Worm (Caenorhabditis elegans) whole organism, young adult: ENCODE results near the gene B0334.5.

Source experiments
- B0035.1 ChIP-seq: sonication (generic microtip); optimal IDR thresholded peaks from 2 replicates; lab custom pipeline; 2016; ENCODE audit warnings: missing genetic modification characterization, mild to moderate bottlenecking, missing compliant biosample characterization, missing genotype, missing genetic modification reagents
- D2030.7 ChIP-seq: fragments of 200-800 bp; sonication (Bioruptor generic); IDR thresholded peaks from 2 replicates; pipeline ENCODE4 v1.3.6; 2022; ENCODE audit warnings: missing genetic modification reagents, missing genetic modification characterization, missing compliant biosample characterization
- F22D6.2 ChIP-seq: sonication (generic microtip); optimal IDR thresholded peaks from 2 replicates; lab custom pipeline; 2016; ENCODE audit warnings: mild to moderate bottlenecking, missing genetic modification characterization, missing compliant biosample characterization
- F23B12.7 ChIP-seq: sonication (generic microtip); optimal IDR thresholded peaks from 2 replicates; lab custom pipeline; 2017; ENCODE audit warnings: missing genetic modification characterization, mild to moderate bottlenecking, missing compliant biosample characterization, antibody characterized with exemption, moderate library complexity; ENCODE audit not compliant: insufficient read depth
- F33H1.4 ChIP-seq: fragments of 200-800 bp; sonication (Bioruptor generic); IDR thresholded peaks from 2 replicates; pipeline ENCODE4 v1.3.6; 2022; ENCODE audit warnings: missing genetic modification reagents, missing genetic modification characterization, missing compliant biosample characterization
- F39B2.1 ChIP-seq: fragments of 200-800 bp; sonication (Bioruptor generic); IDR thresholded peaks from 2 replicates; pipeline ENCODE4 v1.3.6; 2022; ENCODE audit warnings: missing genetic modification reagents, missing genetic modification characterization, missing compliant biosample characterization
- F55B11.4 ChIP-seq: sonication (generic microtip); optimal IDR thresholded peaks from 2 replicates; lab custom pipeline; 2016; ENCODE audit warnings: missing compliant biosample characterization, missing genetic modification characterization, borderline replicate concordance; ENCODE audit not compliant: insufficient read depth
- F57A8.1 ChIP-seq: fragments of 200-800 bp; sonication (Bioruptor generic); optimal IDR thresholded peaks from 2 replicates; lab custom pipeline; 2018; ENCODE audit warnings: mild to moderate bottlenecking, missing genetic modification characterization, moderate library complexity, missing compliant biosample characterization
- K11D2.4 ChIP-seq: fragments of 200-800 bp; sonication (Bioruptor generic); IDR thresholded peaks from 2 replicates; pipeline ENCODE4 v1.3.6; 2022; ENCODE audit warnings: missing genetic modification reagents, missing genetic modification characterization, missing compliant biosample characterization
- Y53G8AR.9 ChIP-seq: fragments of 200-800 bp; sonication (Bioruptor generic); conservative IDR thresholded peaks from 2 replicates; pipeline ENCODE4 v1.3.6; 2022; ENCODE audit warnings: missing genetic modification reagents, missing genetic modification characterization, missing compliant biosample characterization
- Y56A3A.18 ChIP-seq: fragments of 200-800 bp; sonication (Bioruptor generic); IDR thresholded peaks from 2 replicates; pipeline ENCODE4 v1.3.6; 2022; ENCODE audit warnings: missing genetic modification reagents, missing genetic modification characterization, missing compliant biosample characterization
- ZK185.1 ChIP-seq: sonication (generic microtip); optimal IDR thresholded peaks from 2 replicates; lab custom pipeline; 2016; ENCODE audit warnings: mild to moderate bottlenecking, missing genetic modification characterization, missing compliant biosample characterization; ENCODE audit not compliant: poor library complexity, severe bottlenecking
- aptf-2 ChIP-seq: fragments of 200-800 bp; sonication (Bioruptor generic); conservative IDR thresholded peaks from 2 replicates; pipeline ENCODE4 v1.3.6; 2022; ENCODE audit warnings: missing genetic modification reagents, missing genetic modification characterization, missing compliant biosample characterization
- atf-7 ChIP-seq: sonication (generic microtip); optimal IDR thresholded peaks from 2 replicates; lab custom pipeline; 2017; ENCODE audit warnings: mild to moderate bottlenecking, missing genetic modification characterization, missing compliant biosample characterization
- athp-1 ChIP-seq: sonication (generic microtip); optimal IDR thresholded peaks from 2 replicates; lab custom pipeline; 2017; ENCODE audit warnings: mild to moderate bottlenecking, missing genetic modification characterization, missing compliant biosample characterization
- attf-3 ChIP-seq: fragments of 200-800 bp; sonication (Bioruptor generic); conservative IDR thresholded peaks from 2 replicates; pipeline ENCODE4 v1.3.6; 2022; ENCODE audit warnings: missing genetic modification reagents, missing genetic modification characterization, missing compliant biosample characterization
- attf-5 ChIP-seq: fragments of 200-800 bp; sonication (Bioruptor generic); optimal IDR thresholded peaks from 2 replicates; lab custom pipeline; 2018; ENCODE audit warnings: mild to moderate bottlenecking, missing genetic modification characterization, missing compliant biosample characterization
- bed-2 ChIP-seq: fragments of 200-800 bp; sonication (Bioruptor generic); IDR thresholded peaks from 2 replicates; pipeline ENCODE4 v1.3.6; 2022; ENCODE audit warnings: missing genetic modification reagents, missing genetic modification characterization, missing compliant biosample characterization
- ceh-100 ChIP-seq: fragments of 200-800 bp; sonication (Bioruptor generic); IDR thresholded peaks from 2 replicates; pipeline ENCODE4 v1.3.6; 2022; ENCODE audit warnings: missing genetic modification reagents, missing genetic modification characterization, missing compliant biosample characterization
- ceh-79 ChIP-seq: sonication (generic microtip); optimal IDR thresholded peaks from 2 replicates; lab custom pipeline; 2017; ENCODE audit warnings: mild to moderate bottlenecking, missing genetic modification characterization, missing compliant biosample characterization
- ceh-91 ChIP-seq: fragments of 200-800 bp; sonication (Bioruptor generic); IDR thresholded peaks from 2 replicates; pipeline ENCODE4 v1.3.6; 2022; ENCODE audit warnings: missing genetic modification reagents, missing genetic modification characterization, missing compliant biosample characterization
- egl-44 ChIP-seq: fragments of 200-800 bp; sonication (Bioruptor generic); IDR thresholded peaks from 2 replicates; pipeline ENCODE4 v1.3.6; 2022; ENCODE audit warnings: missing genetic modification reagents, missing genetic modification characterization, missing compliant biosample characterization
- ekl-4 ChIP-seq: fragments of 200-800 bp; sonication (Bioruptor generic); IDR thresholded peaks from 2 replicates; pipeline ENCODE4 v1.3.6; 2022; ENCODE audit warnings: missing genetic modification reagents, missing genetic modification characterization, missing compliant biosample characterization
- fkh-3 ChIP-seq: sonication (generic microtip); optimal IDR thresholded peaks from 2 replicates; lab custom pipeline; 2016; ENCODE audit warnings: mild to moderate bottlenecking, missing genetic modification characterization, missing compliant biosample characterization
- him-1 ChIP-seq: sonication (generic microtip); optimal IDR thresholded peaks from 2 replicates; lab custom pipeline; 2016; ENCODE audit warnings: missing genotype, missing genetic modification reagents, missing genetic modification characterization, missing compliant biosample characterization
- hlh-26 ChIP-seq: fragments of 200-800 bp; sonication (Bioruptor generic); conservative IDR thresholded peaks from 2 replicates; pipeline ENCODE4 v1.3.6; 2022; ENCODE audit warnings: missing genetic modification reagents, missing genetic modification characterization, missing compliant biosample characterization
- hrde-1 ChIP-seq: sonication (generic microtip); optimal IDR thresholded peaks from 2 replicates; lab custom pipeline; 2016; ENCODE audit warnings: missing genetic modification characterization, mild to moderate bottlenecking, missing compliant biosample characterization, moderate library complexity, missing genotype, missing genetic modification reagents, borderline replicate concordance
- let-607 ChIP-seq, 2 experiments: fragments of 200-800 bp in 1 of 2; sonication (Bioruptor generic) in 1 of 2; sonication (generic microtip) in 1 of 2; optimal IDR thresholded peaks; 2 replicates each; lab custom pipeline; 2016 to 2018; ENCODE audit warnings: mild to moderate bottlenecking in 2 of 2, missing compliant biosample characterization in 2 of 2, missing genetic modification characterization in 2 of 2, moderate library complexity in 2 of 2, missing genotype in 1 of 2
- lin-26 ChIP-seq: fragments of 200-800 bp; sonication (Bioruptor generic); IDR thresholded peaks from 2 replicates; pipeline ENCODE4 v1.3.6; 2022; ENCODE audit warnings: missing genetic modification reagents, missing genetic modification characterization, missing compliant biosample characterization
- madf-6 ChIP-seq: fragments of 200-800 bp; sonication (Bioruptor generic); IDR thresholded peaks from 2 replicates; pipeline ENCODE4 v1.3.6; 2022; ENCODE audit warnings: missing genetic modification reagents, missing genetic modification characterization, missing compliant biosample characterization
- mes-4 ChIP-seq: sonication (generic microtip); optimal IDR thresholded peaks from 2 replicates; lab custom pipeline; 2016; ENCODE audit warnings: missing genotype, missing genetic modification characterization, missing compliant biosample characterization
- nfya-2 ChIP-seq: fragments of 200-800 bp; sonication (Bioruptor generic); IDR thresholded peaks from 2 replicates; pipeline ENCODE4 v1.3.6; 2022; ENCODE audit warnings: missing genetic modification reagents, missing genetic modification characterization, missing compliant biosample characterization
- nfyb-1 ChIP-seq: fragments of 200-800 bp; sonication (Bioruptor generic); IDR thresholded peaks from 2 replicates; pipeline ENCODE4 v1.3.6; 2022; ENCODE audit warnings: missing genetic modification reagents, missing genetic modification characterization, missing compliant biosample characterization
- nhr-120 ChIP-seq: fragments of 200-800 bp; sonication (Bioruptor generic); IDR thresholded peaks from 2 replicates; pipeline ENCODE4 v1.3.6; 2022; ENCODE audit warnings: missing genetic modification characterization, missing compliant biosample characterization
- pbrm-1 ChIP-seq: fragments of 200-800 bp; sonication (Bioruptor generic); IDR thresholded peaks from 2 replicates; pipeline ENCODE4 v1.3.6; 2022; ENCODE audit warnings: missing genetic modification reagents, missing genetic modification characterization, missing compliant biosample characterization
- rec-8 ChIP-seq, 2 experiments: sonication (generic microtip); optimal IDR thresholded peaks; 2 replicates each; lab custom pipeline; 2016; ENCODE audit warnings: mild to moderate bottlenecking in 2 of 2, missing genetic modification characterization in 2 of 2, missing genetic modification reagents in 2 of 2, missing genotype in 2 of 2, missing biosample characterization in 1 of 2, missing compliant biosample characterization in 1 of 2, moderate library complexity in 1 of 2
- sea-2 ChIP-seq: fragments of 200-800 bp; sonication (Bioruptor generic); IDR thresholded peaks from 2 replicates; pipeline ENCODE4 v1.3.6; 2022; ENCODE audit warnings: missing genetic modification characterization, missing compliant biosample characterization
- snpc-1.1 ChIP-seq: sonication (generic microtip); optimal IDR thresholded peaks from 2 replicates; lab custom pipeline; 2017; ENCODE audit warnings: missing genetic modification characterization, mild to moderate bottlenecking, missing compliant biosample characterization, antibody characterized with exemption, moderate library complexity, missing genotype, missing genetic modification reagents; ENCODE audit not compliant: insufficient read depth
- snpc-4 ChIP-seq, 5 experiments: fragments of 150-350 bp in 1 of 5; sonication (generic microtip) in 4 of 5; optimal IDR thresholded peaks; 2 replicates each; lab custom pipeline; 2014 to 2018; ENCODE audit warnings: missing genetic modification characterization in 5 of 5, missing biosample characterization in 3 of 5, antibody characterized with exemption in 2 of 5, mild to moderate bottlenecking in 2 of 5, missing compliant biosample characterization in 2 of 5, missing genotype in 2 of 5, moderate library complexity in 2 of 5, missing genetic modification reagents in 1 of 5
- somi-1 ChIP-seq: fragments of 200-800 bp; sonication (Bioruptor generic); optimal IDR thresholded peaks from 2 replicates; lab custom pipeline; 2018; ENCODE audit warnings: mild to moderate bottlenecking, missing genetic modification characterization, missing compliant biosample characterization
- sptf-2 ChIP-seq: fragments of 200-800 bp; sonication (Bioruptor generic); optimal IDR thresholded peaks from 2 replicates; lab custom pipeline; 2018; ENCODE audit warnings: mild to moderate bottlenecking, missing genetic modification characterization, missing compliant biosample characterization
- tbp1 ChIP-seq: fragments of 200-800 bp; sonication (Bioruptor generic); optimal IDR thresholded peaks from 2 replicates; lab custom pipeline; 2018; ENCODE audit warnings: mild to moderate bottlenecking, missing genetic modification characterization, missing compliant biosample characterization
- unc-130 ChIP-seq: sonication (generic microtip); optimal IDR thresholded peaks from 2 replicates; lab custom pipeline; 2016; ENCODE audit warnings: missing genetic modification reagents, missing genetic modification characterization, missing compliant biosample characterization
- zfh-2 ChIP-seq: fragments of 200-800 bp; sonication (Bioruptor generic); conservative IDR thresholded peaks from 2 replicates; pipeline ENCODE4 v1.3.6; 2022; ENCODE audit warnings: missing genetic modification reagents, missing genetic modification characterization, missing compliant biosample characterization
- ztf-22 ChIP-seq: fragments of 200-800 bp; sonication (Bioruptor generic); optimal IDR thresholded peaks from 2 replicates; lab custom pipeline; 2018; ENCODE audit warnings: mild to moderate bottlenecking, missing genetic modification characterization, moderate library complexity, missing compliant biosample characterization

Gene B0334.5

DNA sequence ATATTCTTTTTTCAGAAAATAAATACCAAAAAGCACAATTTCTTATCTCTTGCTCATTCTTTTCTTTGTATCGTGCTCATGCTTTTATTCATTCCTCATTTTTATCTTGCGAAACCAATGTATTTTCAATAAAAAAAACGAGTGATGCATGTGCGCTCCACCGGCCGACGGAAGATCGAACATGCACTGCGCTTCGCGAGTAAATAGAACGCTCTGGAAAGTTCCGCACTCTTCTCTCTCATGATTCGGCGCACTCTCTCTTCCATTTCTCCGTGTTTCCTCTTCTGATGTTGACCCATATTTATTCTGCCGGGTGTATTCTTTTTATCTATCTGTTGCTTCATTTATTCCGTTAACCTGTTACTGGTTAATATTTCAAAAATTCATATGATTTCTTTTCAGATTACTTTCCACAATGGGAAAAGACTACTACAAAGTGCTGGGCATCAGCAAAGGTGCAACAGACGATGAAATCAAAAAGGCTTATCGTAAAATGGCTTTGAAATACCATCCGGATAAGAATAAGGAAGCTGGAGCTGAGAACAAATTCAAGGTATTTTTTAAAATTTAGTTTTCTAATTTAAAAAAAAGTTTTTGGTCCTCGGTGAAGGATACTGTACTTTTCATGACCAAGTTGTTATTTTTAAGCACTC lies 48.0 kb downstream of the B0334.5 start, which contains the start of gene dnj-13 (continued):
- TF ChIP-seq K11D2.4 (GFP tag; lab: Robert Waterston, UW) (peak; percentile 96), F55B11.4 (no peak), lin-26 (GFP tag; lab: Robert Waterston, UW) (peak; percentile 75), attf-3 (GFP tag; lab: Robert Waterston, UW) (peak; percentile 80), somi-1 (peak; percentile 90), ztf-22 (GFP tag; lab: Kevin White, UChicago) (peak; percentile 88), D2030.7 (GFP tag; lab: Robert Waterston, UW) (peak; percentile 92), F57A8.1 (GFP tag; lab: Kevin White, UChicago) (peak; percentile 5), ceh-100 (GFP tag; lab: Robert Waterston, UW) (peak; percentile 93), F39B2.1 (peak; percentile 93), nfyb-1 (GFP tag; lab: Robert Waterston, UW) (peak; percentile 97), hlh-26 (GFP tag; lab: Robert Waterston, UW) (no peak), zfh-2 (GFP tag; lab: Robert Waterston, UW) (peak; percentile 86; the same call in 1 of the 2 replicates), F33H1.4 (GFP tag; lab: Robert Waterston, UW) (peak; percentile 83), Y56A3A.18 (GFP tag; lab: Robert Waterston, UW) (peak; percentile 82), snpc-1.1 (tag; lab: Kevin White, UChicago) (no peak), tbp1 (GFP tag; lab: Kevin White, UChicago) (peak; percentile 76), sptf-2 (GFP tag; lab: Kevin White, UChicago) (no peak), him-1 (no peak), bed-2 (GFP tag; lab: Robert Waterston, UW) (peak; percentile 43; the same call in 1 of the 2 replicates), madf-6 (GFP tag; lab: Robert Waterston, UW) (peak; percentile 94), rec-8 (tag; optimal IDR thresholded peaks at IDR 0.05; lab: Kevin White, UChicago) (no peak), unc-130 (GFP tag; lab: Kevin White, UChicago) (peak; percentile 35), ceh-79 (tag; lab: Kevin White, UChicago) (peak; percentile 98), hrde-1 (tag; lab: Kevin White, UChicago) (peak; percentile 14), atf-7 (tag; lab: Kevin White, UChicago) (peak; percentile 96), sea-2 (GFP tag; lab: Robert Waterston, UW) (peak; percentile 88), ZK185.1 (peak; percentile 96), B0035.1 (tag; lab: Kevin White, UChicago) (peak; percentile 39), Y53G8AR.9 (GFP tag; lab: Robert Waterston, UW) (peak; percentile 98), F23B12.7 (tag; lab: Kevin White, UChicago) (peak; percentile 87), snpc-4 (GFP tag; optimal IDR thresholded peaks at IDR 0.05; lab: Kevin White, UChicago) (peak; percentile 24), snpc-4 (tag; optimal IDR thresholded peaks at IDR 0.05; lab: Kevin White, UChicago) (peak in 3 of 4 experiments; percentile 53 to 82 (median 74)), aptf-2 (GFP tag; lab: Robert Waterston, UW) (peak; percentile 73), ceh-91 (GFP tag; lab: Robert Waterston, UW) (peak; percentile 83), fkh-3 (tag; lab: Kevin White, UChicago) (peak; percentile 76), pbrm-1 (GFP tag; lab: Robert Waterston, UW) (peak; percentile 98), mes-4 (tag; lab: Kevin White, UChicago) (no peak), attf-5 (GFP tag; lab: Kevin White, UChicago) (peak; percentile 85), let-607 (tag; optimal IDR thresholded peaks at IDR 0.05; lab: Kevin White, UChicago) (peak; percentile 72 to 86), nfya-2 (GFP tag; lab: Robert Waterston, UW) (no peak), nhr-120 (GFP tag; lab: Robert Waterston, UW) (no peak), ekl-4 (GFP tag; lab: Robert Waterston, UW) (peak; percentile 98), egl-44 (GFP tag; lab: Robert Waterston, UW) (peak; percentile 89), athp-1 (peak; percentile 97), F22D6.2 (tag; lab: Kevin White, UChicago) (peak; percentile 81)
